Fruit fly (Drosophila melanogaster) whole organism, prepupa: ENCODE data around the gene mu2.

ENCODE experiments used
- Blimp-1 ChIP-seq: fragments of 200-800 bp; sonication (Bioruptor generic); optimal IDR thresholded peaks from 3 replicates; lab custom pipeline; 2017; ENCODE audit warnings: missing biosample characterization, missing genetic modification characterization, mild to moderate bottlenecking, moderate library complexity, missing genetic modification reagents
- CG11294 ChIP-seq: fragments of 200-800 bp; sonication (Bioruptor generic); IDR thresholded peaks from 2 replicates; pipeline ENCODE4 v1.3.6; 2022; ENCODE audit warnings: missing biosample characterization, missing genetic modification characterization
- CG16779 ChIP-seq: fragments of 200-800 bp; sonication (Bioruptor generic); optimal IDR thresholded peaks from 3 replicates; lab custom pipeline; 2017; ENCODE audit warnings: missing biosample characterization, mild to moderate bottlenecking, missing genetic modification characterization
- CG34406 ChIP-seq: fragments of 200-800 bp; sonication (Bioruptor generic); optimal IDR thresholded peaks from 3 replicates; lab custom pipeline; 2016; ENCODE audit warnings: missing biosample characterization, missing genetic modification characterization
- CG6808 ChIP-seq: fragments of 200-800 bp; sonication (Bioruptor generic); optimal IDR thresholded peaks from 3 replicates; lab custom pipeline; 2017; ENCODE audit warnings: missing biosample characterization, missing genetic modification characterization, mild to moderate bottlenecking, moderate library complexity, missing genetic modification reagents
- Eip78C ChIP-seq: fragments of 200-800 bp; sonication (Bioruptor generic); peaks from one replicate; lab custom pipeline; 2016; ENCODE audit warnings: missing biosample characterization, missing genetic modification characterization
- Ets96B ChIP-seq: fragments of 200-800 bp; optimal IDR thresholded peaks from 2 replicates; lab custom pipeline; 2019; ENCODE audit warnings: missing biosample characterization, mild to moderate bottlenecking, missing genetic modification characterization, moderate library complexity
- Gug ChIP-seq: fragments of 200-800 bp; sonication (Bioruptor generic); IDR thresholded peaks from 2 replicates; pipeline ENCODE4 v1.3.6; 2022; ENCODE audit warnings: missing biosample characterization, missing genetic modification characterization
- Hr38 ChIP-seq: sonication (Bioruptor generic); optimal IDR thresholded peaks from 2 replicates; lab custom pipeline; 2016; ENCODE audit warnings: missing biosample characterization, missing genetic modification characterization
- Sox102F ChIP-seq: fragments of 200-800 bp; sonication (Bioruptor generic); optimal IDR thresholded peaks from 2 replicates; lab custom pipeline; 2016; ENCODE audit warnings: missing biosample characterization, mild to moderate bottlenecking, missing genetic modification characterization
- salr ChIP-seq, 2 experiments: fragments of 200-800 bp; sonication (Bioruptor generic); optimal IDR thresholded peaks; 3 replicates each; lab custom pipeline; 2016 to 2018; ENCODE audit warnings: missing biosample characterization in 2 of 2, missing genetic modification characterization in 2 of 2, mild to moderate bottlenecking in 1 of 2
- spab ChIP-seq: fragments of 200-800 bp; sonication (Bioruptor generic); optimal IDR thresholded peaks from 2 replicates; lab custom pipeline; 2017; ENCODE audit warnings: missing biosample characterization, mild to moderate bottlenecking, missing genetic modification characterization, missing genetic modification reagents

DNA sequence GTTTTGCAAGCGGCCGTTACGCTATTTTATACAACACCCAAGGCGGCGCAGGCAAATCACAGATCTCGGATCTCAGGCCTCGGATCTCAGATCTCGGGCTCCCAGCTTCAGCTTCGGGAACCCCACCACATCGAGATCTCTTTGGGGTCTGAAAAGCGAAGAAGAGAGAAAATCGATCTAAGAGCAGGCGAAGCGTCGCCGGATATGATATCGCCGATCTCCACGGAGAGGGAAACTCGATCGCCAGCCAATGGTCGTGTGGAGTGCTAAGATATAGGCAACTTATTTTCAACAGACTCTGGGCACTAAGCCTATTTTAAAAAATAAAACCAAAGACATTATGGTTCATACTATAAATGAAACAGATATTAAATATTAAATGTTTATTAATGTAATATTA lies 8.5 kb downstream of the mu2 start, which contains the start of the genes CG46523 and CG5687:
- TF ChIP-seq spab, result no peak
- TF ChIP-seq Hr38 (GFP tag; lab: Kevin White, UChicago), result no peak
- TF ChIP-seq CG16779 (tag; lab: Kevin White, UChicago), result no peak
- TF ChIP-seq Eip78C (GFP tag; lab: Kevin White, UChicago), result peak; percentile 58
- TF ChIP-seq salr (GFP tag; optimal IDR thresholded peaks at IDR 0.05; lab: Kevin White, UChicago), result no peak
- no peak for TF ChIP-seq CG6808 (GFP tag; lab: Kevin White, UChicago)
- TF ChIP-seq CG34406 (GFP tag; lab: Kevin White, UChicago), result no peak
- no peak for TF ChIP-seq Blimp-1 (GFP tag; lab: Kevin White, UChicago)
- TF ChIP-seq Ets96B (tag; lab: Kevin White, UChicago), result no peak
- TF ChIP-seq Sox102F, result no peak
- TF ChIP-seq CG11294, result no peak
- TF ChIP-seq Gug (GFP tag; lab: Robert Waterston, UW), result no peak
